Fruit fly (Drosophila melanogaster): ENCODE measurements around the gene CG42816.

- no peak for TF ChIP-seq Pif1B (GFP tag; optimal IDR thresholded peaks at IDR 0.05)
- no peak for TF ChIP-seq Pif1A (GFP tag; optimal IDR thresholded peaks at IDR 0.05)
- no peak for TF ChIP-seq CG17806 (tag; optimal IDR thresholded peaks at IDR 0.05)
- TF ChIP-seq CG34367 (tag; optimal IDR thresholded peaks at IDR 0.05) = no peak
- no peak for TF ChIP-seq Snoo (tag; optimal IDR thresholded peaks at IDR 0.05)
- TF ChIP-seq CG15710 (tag; optimal IDR thresholded peaks at IDR 0.05) = no peak
- no peak for TF ChIP-seq CG9948 (tag; optimal IDR thresholded peaks at IDR 0.05)
- no peak for TF ChIP-seq EcR (GFP tag; optimal IDR thresholded peaks at IDR 0.05)
- no peak for TF ChIP-seq CG8301 (tag; optimal IDR thresholded peaks at IDR 0.05)
- TF ChIP-seq Ets98B (GFP tag; IDR thresholded peaks at IDR 0.05) = no peak
- TF ChIP-seq gl (tag; optimal IDR thresholded peaks at IDR 0.05) = no peak
These were observed 38.2 kb downstream of the CG42816 start, which contains the start of gene CG32181 for dm6 chr3L:17759072-17759747.

Measured in whole organism, pupa.